Worm (Caenorhabditis elegans) whole organism, late embryonic: ENCODE data around the gene psmd-9.
A peak's percentile ranks its signal among the peaks of the same experiment; 100 is the strongest.

Experiments
- C08G9.2 ChIP-seq: sonication (generic microtip); optimal IDR thresholded peaks from 2 replicates; lab custom pipeline; 2016; ENCODE audit warnings: mild to moderate bottlenecking, missing genetic modification characterization, moderate library complexity, missing compliant biosample characterization
- C38D4.7 ChIP-seq: fragments of 200-800 bp; sonication (Bioruptor generic); optimal IDR thresholded peaks from 2 replicates; lab custom pipeline; 2018; ENCODE audit warnings: mild to moderate bottlenecking, missing genetic modification characterization, moderate library complexity, missing compliant biosample characterization
- K02D7.2 ChIP-seq: sonication (generic microtip); optimal IDR thresholded peaks from 2 replicates; lab custom pipeline; 2017; ENCODE audit warnings: mild to moderate bottlenecking, missing genetic modification characterization, missing compliant biosample characterization
- K09A11.1 ChIP-seq: sonication (generic microtip); optimal IDR thresholded peaks from 2 replicates; lab custom pipeline; 2017; ENCODE audit warnings: antibody characterized with exemption, mild to moderate bottlenecking, missing genetic modification characterization, missing compliant biosample characterization; ENCODE audit not compliant: insufficient read depth
- T23F11.4 ChIP-seq: fragments of 200-800 bp; sonication (Bioruptor generic); optimal IDR thresholded peaks from 2 replicates; lab custom pipeline; 2018; ENCODE audit warnings: mild to moderate bottlenecking, missing genetic modification characterization, missing compliant biosample characterization
- Y22D7AL.16 ChIP-seq: sonication (generic microtip); optimal IDR thresholded peaks from 2 replicates; lab custom pipeline; 2016; ENCODE audit warnings: missing genetic modification characterization, missing compliant biosample characterization
- ceh-14 ChIP-seq: sonication (generic microtip); optimal IDR thresholded peaks from 2 replicates; lab custom pipeline; 2016; ENCODE audit warnings: missing genotype, missing genetic modification characterization, missing compliant biosample characterization
- ceh-18 ChIP-seq: sonication (generic microtip); optimal IDR thresholded peaks from 2 replicates; lab custom pipeline; 2016; ENCODE audit warnings: missing genetic modification characterization, missing compliant biosample characterization
- ceh-19 ChIP-seq: fragments of 200-800 bp; sonication (Bioruptor generic); optimal IDR thresholded peaks from 2 replicates; lab custom pipeline; 2018; ENCODE audit warnings: mild to moderate bottlenecking, missing genetic modification characterization, missing compliant biosample characterization
- ceh-2 ChIP-seq: sonication (generic microtip); optimal IDR thresholded peaks from 2 replicates; lab custom pipeline; 2016; ENCODE audit warnings: missing genotype, missing genetic modification characterization, missing compliant biosample characterization
- ceh-22 ChIP-seq: sonication (generic microtip); optimal IDR thresholded peaks from 2 replicates; lab custom pipeline; 2017; ENCODE audit warnings: missing biosample characterization, missing genetic modification characterization
- ceh-24 ChIP-seq: sonication (generic microtip); optimal IDR thresholded peaks from 2 replicates; lab custom pipeline; 2016; ENCODE audit warnings: mild to moderate bottlenecking, missing genetic modification characterization, missing compliant biosample characterization
- ceh-30 ChIP-seq: fragments of 150-350 bp; optimal IDR thresholded peaks from 2 replicates; lab custom pipeline; 2014; ENCODE audit warnings: missing biosample characterization, missing genetic modification characterization
- ceh-31 ChIP-seq: sonication (generic microtip); optimal IDR thresholded peaks from 2 replicates; lab custom pipeline; 2016; ENCODE audit warnings: missing genetic modification characterization, missing compliant biosample characterization
- ceh-34 ChIP-seq: sonication (generic microtip); optimal IDR thresholded peaks from 2 replicates; lab custom pipeline; 2016; ENCODE audit warnings: mild to moderate bottlenecking, missing genetic modification characterization, missing compliant biosample characterization
- ceh-45 ChIP-seq: fragments of 200-800 bp; sonication (Bioruptor generic); IDR thresholded peaks from 2 replicates; pipeline ENCODE4 v1.3.6; 2022; ENCODE audit warnings: missing genetic modification reagents, missing genetic modification characterization, missing compliant biosample characterization
- ceh-6 ChIP-seq: fragments of 200-800 bp; sonication (Bioruptor generic); optimal IDR thresholded peaks from 2 replicates; lab custom pipeline; 2018; ENCODE audit warnings: mild to moderate bottlenecking, missing genetic modification characterization, missing compliant biosample characterization
- ceh-9 ChIP-seq: sonication (generic microtip); optimal IDR thresholded peaks from 2 replicates; lab custom pipeline; 2016; ENCODE audit warnings: mild to moderate bottlenecking, missing genetic modification characterization, inconsistent platforms, missing compliant biosample characterization
- dmd-4 ChIP-seq: sonication (generic microtip); optimal IDR thresholded peaks from 2 replicates; lab custom pipeline; 2016; ENCODE audit warnings: borderline replicate concordance, missing genetic modification characterization, missing compliant biosample characterization
- elt-4 ChIP-seq: sonication (generic microtip); optimal IDR thresholded peaks from 2 replicates; lab custom pipeline; 2016; ENCODE audit warnings: missing genetic modification characterization, missing compliant biosample characterization
- ets-4 ChIP-seq: sonication (generic microtip); optimal IDR thresholded peaks from 2 replicates; lab custom pipeline; 2016; ENCODE audit warnings: missing genetic modification characterization, missing compliant biosample characterization
- eyg-1 ChIP-seq: sonication (generic microtip); optimal IDR thresholded peaks from 2 replicates; lab custom pipeline; 2016; ENCODE audit warnings: missing genotype, missing genetic modification characterization, missing compliant biosample characterization
- fax-1 ChIP-seq: sonication (generic microtip); optimal IDR thresholded peaks from 2 replicates; lab custom pipeline; 2016; ENCODE audit warnings: missing genotype, missing genetic modification characterization, missing compliant biosample characterization
- fkh-6 ChIP-seq: sonication (generic microtip); optimal IDR thresholded peaks from 2 replicates; lab custom pipeline; 2016; ENCODE audit warnings: missing genetic modification characterization, missing compliant biosample characterization
- gmeb-2 ChIP-seq: sonication (generic microtip); optimal IDR thresholded peaks from 2 replicates; lab custom pipeline; 2016; ENCODE audit warnings: missing genetic modification characterization, inconsistent platforms, missing compliant biosample characterization
- hlh-15 ChIP-seq: sonication (generic microtip); optimal IDR thresholded peaks from 2 replicates; lab custom pipeline; 2016; ENCODE audit warnings: missing genetic modification characterization, missing compliant biosample characterization
- hlh-30 ChIP-seq: sonication (generic microtip); optimal IDR thresholded peaks from 2 replicates; lab custom pipeline; 2017; ENCODE audit warnings: antibody characterized with exemption, missing genetic modification characterization, missing compliant biosample characterization; ENCODE audit not compliant: insufficient read depth
- hlh-6 ChIP-seq: sonication (generic microtip); optimal IDR thresholded peaks from 2 replicates; lab custom pipeline; 2016; ENCODE audit warnings: missing genotype, missing genetic modification characterization, missing compliant biosample characterization
- hlh-8 ChIP-seq: sonication (generic microtip); optimal IDR thresholded peaks from 2 replicates; lab custom pipeline; 2016; ENCODE audit warnings: missing genotype, missing genetic modification characterization, missing compliant biosample characterization
- lin-11 ChIP-seq: fragments of 200-800 bp; sonication (Bioruptor generic); optimal IDR thresholded peaks from 2 replicates; lab custom pipeline; 2018; ENCODE audit warnings: mild to moderate bottlenecking, missing genetic modification characterization, missing compliant biosample characterization
- nfya-1 ChIP-seq: sonication (generic microtip); optimal IDR thresholded peaks from 2 replicates; lab custom pipeline; 2017; ENCODE audit warnings: missing genetic modification characterization, mild to moderate bottlenecking, missing compliant biosample characterization, antibody characterized with exemption, moderate library complexity
- nhr-11 ChIP-seq: fragments of 150-350 bp; optimal IDR thresholded peaks from 2 replicates; lab custom pipeline; 2014; ENCODE audit warnings: missing biosample characterization, missing genetic modification characterization
- nhr-232 ChIP-seq: sonication (generic microtip); optimal IDR thresholded peaks from 2 replicates; lab custom pipeline; 2016; ENCODE audit warnings: missing genetic modification characterization, missing compliant biosample characterization
- pha-2 ChIP-seq: sonication (generic microtip); optimal IDR thresholded peaks from 2 replicates; lab custom pipeline; 2017; ENCODE audit warnings: mild to moderate bottlenecking, missing genetic modification characterization, missing compliant biosample characterization
- pha-4 ChIP-seq: fragments of 150-350 bp; optimal IDR thresholded peaks from 2 replicates; lab custom pipeline; 2018; ENCODE audit warnings: missing biosample characterization, missing genetic modification reagents, missing genetic modification characterization
- pros-1 ChIP-seq: fragments of 150-350 bp; optimal IDR thresholded peaks from 2 replicates; lab custom pipeline; 2014; ENCODE audit warnings: missing biosample characterization, missing genetic modification reagents, missing genetic modification characterization
- ref-2 ChIP-seq: sonication (generic microtip); optimal IDR thresholded peaks from 2 replicates; lab custom pipeline; 2016; ENCODE audit warnings: missing genetic modification characterization, missing compliant biosample characterization
- sdc-2 ChIP-seq: sonication (generic microtip); optimal IDR thresholded peaks from 2 replicates; lab custom pipeline; 2016; ENCODE audit warnings: missing genotype, missing genetic modification characterization, missing compliant biosample characterization
- sox-2 ChIP-seq: fragments of 200-800 bp; sonication (Bioruptor generic); IDR thresholded peaks from 2 replicates; pipeline ENCODE4 v1.3.6; 2022; ENCODE audit warnings: missing genetic modification reagents, missing genetic modification characterization, missing compliant biosample characterization
- sox-4 ChIP-seq: sonication (generic microtip); optimal IDR thresholded peaks from 2 replicates; lab custom pipeline; 2017; ENCODE audit warnings: mild to moderate bottlenecking, missing genetic modification characterization, inconsistent platforms, missing compliant biosample characterization
- syd-9 ChIP-seq: sonication (generic microtip); optimal IDR thresholded peaks from 2 replicates; lab custom pipeline; 2016; ENCODE audit warnings: mild to moderate bottlenecking, missing genetic modification characterization, moderate library complexity, missing compliant biosample characterization
- tbx-2 ChIP-seq: sonication (generic microtip); optimal IDR thresholded peaks from 2 replicates; lab custom pipeline; 2016; ENCODE audit warnings: missing genetic modification characterization, missing compliant biosample characterization
- ttx-3 ChIP-seq: sonication (generic microtip); optimal IDR thresholded peaks from 2 replicates; lab custom pipeline; 2016; ENCODE audit warnings: missing genetic modification reagents, missing genetic modification characterization, missing compliant biosample characterization
- unc-55 ChIP-seq: sonication (generic microtip); optimal IDR thresholded peaks from 2 replicates; lab custom pipeline; 2017; ENCODE audit warnings: missing biosample characterization, missing genetic modification reagents, missing genetic modification characterization
- unc-86 ChIP-seq: sonication (generic microtip); optimal IDR thresholded peaks from 2 replicates; lab custom pipeline; 2016; ENCODE audit warnings: missing genetic modification characterization, missing compliant biosample characterization
- zip-5 ChIP-seq: sonication (generic microtip); optimal IDR thresholded peaks from 2 replicates; lab custom pipeline; 2016; ENCODE audit warnings: missing genetic modification characterization, missing compliant biosample characterization
- ztf-16 ChIP-seq: sonication (generic microtip); optimal IDR thresholded peaks from 2 replicates; lab custom pipeline; 2017; ENCODE audit warnings: missing genetic modification characterization, missing compliant biosample characterization

psmd-9 gene

DNA sequence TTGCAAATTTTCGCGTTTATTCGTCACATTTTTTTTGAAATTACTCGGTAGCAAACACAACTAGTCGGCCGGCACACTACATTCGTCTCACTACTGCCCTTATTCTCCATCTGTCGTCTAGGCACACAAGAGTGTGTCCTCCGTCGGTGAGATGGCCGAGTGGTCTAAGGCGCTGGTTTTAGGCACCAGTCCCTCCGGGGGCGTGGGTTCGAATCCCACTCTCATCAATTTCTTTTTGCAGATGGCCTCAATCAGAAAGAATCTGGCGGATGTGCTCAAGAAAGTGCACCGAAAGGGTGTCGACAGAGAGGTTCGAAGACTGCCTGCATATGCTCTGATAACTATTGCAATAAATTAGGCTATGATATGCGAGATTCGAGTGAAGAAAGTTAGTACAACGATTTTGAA is 48.8 kb upstream of the psmd-9 start (continued):
- TF ChIP-seq nhr-232 (tag; lab: Kevin White, UChicago) (peak; percentile 78), pros-1 (tag; lab: Kevin White, UChicago) (peak; percentile 5), fkh-6 (tag; lab: Kevin White, UChicago) (peak; percentile 80), ceh-34 (tag; lab: Kevin White, UChicago) (peak; percentile 75), nfya-1 (tag; lab: Kevin White, UChicago) (peak; percentile 64), sox-4 (peak; percentile 76), ceh-9 (tag; lab: Kevin White, UChicago) (peak; percentile 73), pha-4 (tag; lab: Kevin White, UChicago) (no peak), pha-2 (tag; lab: Kevin White, UChicago) (peak; percentile 81), eyg-1 (peak; percentile 77), ceh-24 (peak; percentile 29), K02D7.2 (tag; lab: Kevin White, UChicago) (peak; percentile 50), sdc-2 (peak; percentile 72), hlh-8 (tag; lab: Kevin White, UChicago) (peak; percentile 83), ceh-6 (GFP tag; lab: Kevin White, UChicago) (peak; percentile 91), ceh-30 (tag; lab: Kevin White, UChicago) (no peak), hlh-30 (tag; lab: Kevin White, UChicago) (peak; percentile 29), lin-11 (tag; lab: Kevin White, UChicago) (peak; percentile 78), hlh-15 (peak; percentile 72), fax-1 (tag; lab: Kevin White, UChicago) (peak; percentile 68), T23F11.4 (GFP tag; lab: Kevin White, UChicago) (peak; percentile 84), dmd-4 (tag; lab: Kevin White, UChicago) (peak; percentile 76), ztf-16 (tag; lab: Kevin White, UChicago) (peak; percentile 82), ceh-18 (peak; percentile 72), nhr-11 (tag; lab: Kevin White, UChicago) (no peak), ref-2 (tag; lab: Kevin White, UChicago) (peak; percentile 84)

DNA sequence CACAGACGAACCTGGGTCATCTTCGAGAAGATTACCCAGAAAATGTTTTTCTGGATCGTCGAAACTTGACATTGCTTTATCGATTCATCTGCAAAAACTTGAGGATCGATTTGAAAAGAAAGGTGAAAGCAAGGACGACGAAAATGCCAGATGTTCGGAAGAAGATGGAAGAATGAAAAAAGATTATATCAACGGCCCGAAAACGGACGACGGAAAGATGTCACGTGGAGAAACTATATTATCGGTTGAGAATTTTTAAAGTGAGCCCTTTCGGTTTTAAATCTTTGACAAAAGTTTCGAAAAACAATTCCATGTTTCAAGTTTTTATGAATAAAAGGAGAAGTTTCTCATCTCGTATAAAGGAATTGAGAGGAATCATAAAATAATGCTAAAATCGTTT is 43.7 kb upstream of the psmd-9 start, which contains the start of gene dnj-5:
TSS of gene dnj-5 (minus strand) at position 101 of the 400 bp plus-strand sequence.
- no peak for TF ChIP-seq ceh-19
- no peak for TF ChIP-seq ceh-31 (tag; lab: Kevin White, UChicago)
- no peak for TF ChIP-seq ceh-22 (tag; lab: Kevin White, UChicago)
- no peak for TF ChIP-seq sox-4
- TF ChIP-seq ceh-34 (tag; lab: Kevin White, UChicago) = no peak
- TF ChIP-seq unc-86 (tag; lab: Kevin White, UChicago) = no peak
- no peak for TF ChIP-seq hlh-30 (tag; lab: Kevin White, UChicago)
- no peak for TF ChIP-seq pha-2 (tag; lab: Kevin White, UChicago)
- no peak for TF ChIP-seq syd-9 (tag; lab: Kevin White, UChicago)
- no peak for TF ChIP-seq nhr-11 (tag; lab: Kevin White, UChicago)
- no peak for TF ChIP-seq hlh-6 (tag; lab: Kevin White, UChicago)
- no peak for TF ChIP-seq pha-4 (tag; lab: Kevin White, UChicago)
- no peak for TF ChIP-seq ceh-14 (tag; lab: Kevin White, UChicago)
- no peak for TF ChIP-seq ref-2 (tag; lab: Kevin White, UChicago)
- no peak for TF ChIP-seq nhr-232 (tag; lab: Kevin White, UChicago)
- TF ChIP-seq ceh-45 = no peak
- TF ChIP-seq hlh-15 = no peak
- TF ChIP-seq C38D4.7 (GFP tag; lab: Kevin White, UChicago) = no peak
- TF ChIP-seq Y22D7AL.16 (tag; lab: Kevin White, UChicago) = no peak
- TF ChIP-seq unc-55 (GFP tag; lab: Kevin White, UChicago) = no peak

DNA sequence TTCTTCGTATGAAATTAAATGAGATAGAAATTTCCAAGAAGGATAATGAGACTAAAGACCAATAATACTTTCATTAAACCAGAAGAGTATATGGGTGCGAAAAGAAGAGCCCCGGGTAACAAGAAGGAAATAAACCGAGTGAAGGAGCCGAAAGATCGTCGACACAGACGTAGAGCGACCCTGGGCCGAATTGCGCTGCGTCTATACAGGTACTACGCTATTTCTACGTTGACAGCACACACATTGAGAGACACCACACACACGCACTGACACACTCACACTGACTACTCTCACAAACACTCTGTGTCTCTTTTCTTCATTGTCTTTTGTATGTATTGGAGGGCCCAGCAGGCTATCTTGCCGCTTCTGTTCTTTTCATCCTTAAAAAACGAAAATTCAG is 43.1 kb upstream of the psmd-9 start:
- TF ChIP-seq T23F11.4 (GFP tag; lab: Kevin White, UChicago) (no peak), ceh-2 (tag; lab: Kevin White, UChicago) (peak; percentile 63), elt-4 (tag; lab: Kevin White, UChicago) (no peak), zip-5 (tag; lab: Kevin White, UChicago) (no peak), ceh-22 (tag; lab: Kevin White, UChicago) (no peak), C38D4.7 (GFP tag; lab: Kevin White, UChicago) (no peak), nhr-232 (tag; lab: Kevin White, UChicago) (peak; percentile 27), ets-4 (tag; lab: Kevin White, UChicago) (no peak), K09A11.1 (tag; lab: Kevin White, UChicago) (peak; percentile 8), C08G9.2 (tag; lab: Kevin White, UChicago) (no peak), ceh-30 (tag; lab: Kevin White, UChicago) (peak; percentile 15), ceh-14 (tag; lab: Kevin White, UChicago) (peak; percentile 22), sox-4 (no peak), sox-2 (GFP tag; lab: Robert Waterston, UW) (no peak; the same call in 1 of the 2 replicates), eyg-1 (no peak), nhr-11 (tag; lab: Kevin White, UChicago) (no peak), ttx-3 (tag; lab: Kevin White, UChicago) (no peak), gmeb-2 (tag; lab: Kevin White, UChicago) (no peak), ceh-31 (tag; lab: Kevin White, UChicago) (peak; percentile 82), syd-9 (tag; lab: Kevin White, UChicago) (no peak), hlh-8 (tag; lab: Kevin White, UChicago) (peak; percentile 32), tbx-2 (tag; lab: Kevin White, UChicago) (peak; percentile 82)
